Worm (Caenorhabditis elegans): ENCODE measurements around the gene R13D11.10.

DNA sequence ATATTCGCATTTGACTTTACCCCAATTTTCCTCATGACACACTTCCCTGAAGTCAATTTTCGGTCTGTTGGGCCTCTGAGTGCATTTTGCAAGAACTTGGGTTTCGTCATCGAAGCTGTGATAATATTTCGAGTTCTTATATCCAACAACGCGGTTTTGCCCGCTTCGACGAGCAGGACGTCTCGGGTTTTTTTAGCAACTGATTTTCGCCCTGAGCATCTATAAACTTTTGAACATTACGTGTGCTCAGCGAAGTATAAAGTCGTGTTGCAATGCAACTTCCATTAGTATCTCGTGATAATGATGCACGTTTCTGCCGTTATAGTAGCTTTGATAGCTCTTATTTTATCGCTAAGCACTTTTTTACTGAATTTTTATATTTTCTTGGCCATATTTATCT lies 33.0 kb downstream of the R13D11.10 start, which contains the start of gene srbc-60:
- no peak for TF ChIP-seq W03F9.2 (tag; optimal IDR thresholded peaks at IDR 0.05)
- TF ChIP-seq him-1 (tag; optimal IDR thresholded peaks at IDR 0.05) = no peak
- no peak for TF ChIP-seq dao-5 (tag; optimal IDR thresholded peaks at IDR 0.05)
